Fruit fly (Drosophila melanogaster) whole organism, embryonic: ENCODE results near the gene MTF-1.

Experiments
- Atf6 ChIP-seq: fragments of 200-800 bp; sonication (Bioruptor generic); IDR thresholded peaks from 2 replicates; pipeline ENCODE4 v1.3.6; 2022; ENCODE audit warnings: missing biosample characterization, missing genetic modification characterization
- B-H2 ChIP-seq: fragments of 200-800 bp; sonication (Bioruptor generic); optimal IDR thresholded peaks from 2 replicates; lab custom pipeline; 2018; ENCODE audit warnings: missing biosample characterization, mild to moderate bottlenecking, missing genetic modification characterization
- BEAF-32 ChIP-seq: fragments of 200-800 bp; sonication (Bioruptor generic); optimal IDR thresholded peaks from 3 replicates; lab custom pipeline; 2017; ENCODE audit warnings: missing biosample characterization, missing genetic modification characterization, mild to moderate bottlenecking, moderate library complexity, missing genetic modification reagents
- Bteb2 ChIP-seq: fragments of 200-800 bp; sonication (Bioruptor generic); optimal IDR thresholded peaks from 2 replicates; lab custom pipeline; 2016; ENCODE audit warnings: missing biosample characterization, missing genetic modification characterization
- CG10274 ChIP-seq: fragments of 200-800 bp; sonication (Bioruptor generic); optimal IDR thresholded peaks from 3 replicates; lab custom pipeline; 2017; ENCODE audit warnings: missing biosample characterization, mild to moderate bottlenecking, missing genetic modification characterization
- CG11247 ChIP-seq: fragments of 200-800 bp; sonication (Bioruptor generic); IDR thresholded peaks from 2 replicates; pipeline ENCODE4 v1.3.6; 2022; ENCODE audit warnings: missing biosample characterization, missing genetic modification characterization
- CG12769 ChIP-seq: fragments of 200-800 bp; sonication (Bioruptor generic); optimal IDR thresholded peaks from 2 replicates; lab custom pipeline; 2019; ENCODE audit warnings: missing biosample characterization, mild to moderate bottlenecking, missing genetic modification characterization, moderate library complexity
- CG2712 ChIP-seq: fragments of 200-800 bp; optimal IDR thresholded peaks from 3 replicates; lab custom pipeline; 2019; ENCODE audit warnings: missing biosample characterization, mild to moderate bottlenecking, missing genetic modification characterization, moderate library complexity
- CG2889 ChIP-seq: fragments of 200-800 bp; sonication (Bioruptor generic); IDR thresholded peaks from 3 replicates; pipeline ENCODE4 v1.3.6; 2022; ENCODE audit warnings: missing biosample characterization, missing genetic modification characterization
- CG34422 ChIP-seq: fragments of 200-800 bp; sonication (Bioruptor generic); IDR thresholded peaks from 3 replicates; pipeline ENCODE4 v1.3.6; 2022; ENCODE audit warnings: missing biosample characterization, missing genetic modification characterization
- CG4360 ChIP-seq: fragments of 200-800 bp; sonication (Bioruptor generic); IDR thresholded peaks from 2 replicates; pipeline ENCODE4 v1.3.6; 2022; ENCODE audit warnings: missing biosample characterization, missing genetic modification characterization
- CG43689 ChIP-seq: fragments of 200-800 bp; sonication (Bioruptor generic); IDR thresholded peaks from 2 replicates; pipeline ENCODE4 v1.3.6; 2022; ENCODE audit warnings: missing biosample characterization, missing genetic modification characterization
- CG6791 ChIP-seq: fragments of 200-800 bp; sonication (Bioruptor generic); IDR thresholded peaks from 3 replicates; pipeline ENCODE4 v1.3.6; 2022; ENCODE audit warnings: missing biosample characterization, missing genetic modification characterization; ENCODE audit not compliant: partially characterized antibody
- CG8089 ChIP-seq: fragments of 200-800 bp; sonication (Bioruptor generic); optimal IDR thresholded peaks from 3 replicates; lab custom pipeline; 2016; ENCODE audit warnings: missing biosample characterization, missing genetic modification characterization
- CG8281 ChIP-seq: fragments of 200-800 bp; sonication (Bioruptor generic); optimal IDR thresholded peaks from 2 replicates; lab custom pipeline; 2018; ENCODE audit warnings: missing biosample characterization, mild to moderate bottlenecking, missing genetic modification characterization, moderate library complexity
- CG8290 ChIP-seq, 3 experiments: fragments of 200-800 bp; sonication (Bioruptor generic); optimal IDR thresholded peaks; 2 replicates each; lab custom pipeline; 2016 to 2019; ENCODE audit warnings: missing biosample characterization in 3 of 3, missing genetic modification characterization in 3 of 3, mild to moderate bottlenecking in 2 of 3, moderate library complexity in 1 of 3
- CG8388 ChIP-seq: fragments of 200-800 bp; sonication (Bioruptor generic); optimal IDR thresholded peaks from 2 replicates; lab custom pipeline; 2019; ENCODE audit warnings: missing biosample characterization, mild to moderate bottlenecking, missing genetic modification characterization, moderate library complexity
- Dll ChIP-seq: fragments of 200-800 bp; sonication (Bioruptor generic); IDR thresholded peaks from 4 replicates; pipeline ENCODE4 v1.3.6; 2022; ENCODE audit warnings: missing biosample characterization, missing genetic modification characterization; ENCODE audit not compliant: partially characterized antibody
- Dref ChIP-seq: fragments of 200-800 bp; sonication (Bioruptor generic); IDR thresholded peaks from 2 replicates; pipeline ENCODE4 v1.3.6; 2022; ENCODE audit warnings: missing biosample characterization, missing genetic modification characterization
- Fer3 ChIP-seq: fragments of 200-800 bp; sonication (Bioruptor generic); optimal IDR thresholded peaks from 2 replicates; lab custom pipeline; 2018; ENCODE audit warnings: missing biosample characterization, mild to moderate bottlenecking, missing genetic modification characterization, moderate library complexity
- HLH4C ChIP-seq: fragments of 200-800 bp; sonication (Bioruptor generic); IDR thresholded peaks from 3 replicates; pipeline ENCODE4 v1.3.6; 2022; ENCODE audit warnings: missing biosample characterization, missing genetic modification characterization; ENCODE audit not compliant: partially characterized antibody
- MESR4 ChIP-seq: fragments of 200-800 bp; sonication (Bioruptor generic); optimal IDR thresholded peaks from 2 replicates; lab custom pipeline; 2018; ENCODE audit warnings: missing biosample characterization, mild to moderate bottlenecking, missing genetic modification characterization, moderate library complexity
- Med ChIP-seq: fragments of 200-800 bp; sonication (Bioruptor generic); peaks from one replicate; lab custom pipeline; 2016; ENCODE audit warnings: missing biosample characterization, missing genetic modification characterization, mild to moderate bottlenecking, inconsistent platforms, moderate library complexity
- Neu2 ChIP-seq: fragments of 200-800 bp; sonication (Bioruptor generic); optimal IDR thresholded peaks from 3 replicates; lab custom pipeline; 2016; ENCODE audit warnings: missing biosample characterization, missing genetic modification characterization, borderline replicate concordance
- Oli ChIP-seq: fragments of 200-800 bp; sonication (Bioruptor generic); optimal IDR thresholded peaks from 2 replicates; lab custom pipeline; 2018; ENCODE audit warnings: missing biosample characterization, mild to moderate bottlenecking, missing genetic modification characterization, moderate library complexity
- PHDP ChIP-seq: fragments of 200-800 bp; sonication (Bioruptor generic); optimal IDR thresholded peaks from 3 replicates; lab custom pipeline; 2018; ENCODE audit warnings: missing biosample characterization, mild to moderate bottlenecking, missing genetic modification characterization, moderate library complexity
- Pdp1 ChIP-seq, 2 experiments: fragments of 200-800 bp; sonication (Bioruptor generic); optimal IDR thresholded peaks; 3 replicates each; lab custom pipeline; 2016; ENCODE audit warnings: missing biosample characterization in 2 of 2, missing genetic modification characterization in 2 of 2, mild to moderate bottlenecking in 1 of 2, moderate library complexity in 1 of 2
- TFAM ChIP-seq: fragments of 200-800 bp; sonication (Bioruptor generic); optimal IDR thresholded peaks from 2 replicates; lab custom pipeline; 2017; ENCODE audit warnings: missing biosample characterization, missing genetic modification characterization, inconsistent platforms
- Xbp1 ChIP-seq: fragments of 200-800 bp; sonication (Bioruptor generic); optimal IDR thresholded peaks from 3 replicates; lab custom pipeline; 2016; ENCODE audit warnings: missing biosample characterization, mild to moderate bottlenecking, missing genetic modification characterization
- abd-A ChIP-seq: fragments of 200-800 bp; sonication (Bioruptor generic); optimal IDR thresholded peaks from 3 replicates; lab custom pipeline; 2019; ENCODE audit warnings: missing biosample characterization, mild to moderate bottlenecking, missing genetic modification characterization, moderate library complexity
- br ChIP-seq: fragments of >200 bp; optimal IDR thresholded peaks from 2 replicates; lab custom pipeline; 2017
- dysf ChIP-seq: fragments of 200-800 bp; sonication (Bioruptor generic); IDR thresholded peaks from 3 replicates; pipeline ENCODE4 v1.3.6; 2022; ENCODE audit warnings: missing biosample characterization, missing genetic modification characterization
- exex ChIP-seq: fragments of 200-800 bp; sonication (Bioruptor generic); optimal IDR thresholded peaks from 4 replicates; lab custom pipeline; 2018; ENCODE audit warnings: missing biosample characterization, mild to moderate bottlenecking, missing genetic modification characterization, moderate library complexity
- fd64A ChIP-seq: fragments of 200-800 bp; sonication (Bioruptor generic); optimal IDR thresholded peaks from 3 replicates; lab custom pipeline; 2018; ENCODE audit warnings: missing biosample characterization, mild to moderate bottlenecking, missing genetic modification characterization
- grn ChIP-seq: fragments of 200-800 bp; sonication (Bioruptor generic); optimal IDR thresholded peaks from 3 replicates; lab custom pipeline; 2017; ENCODE audit warnings: missing biosample characterization, missing genetic modification characterization
- gro ChIP-seq: fragments of 200-800 bp; sonication (Bioruptor generic); optimal IDR thresholded peaks from 2 replicates; lab custom pipeline; 2016; ENCODE audit warnings: missing biosample characterization, missing genetic modification characterization
- hb ChIP-seq: fragments of 200-800 bp; sonication (Bioruptor generic); IDR thresholded peaks from 3 replicates; pipeline ENCODE4 v1.3.6; 2022; ENCODE audit warnings: missing biosample characterization, missing genetic modification characterization; ENCODE audit not compliant: partially characterized antibody
- hth ChIP-seq: fragments of >200 bp; optimal IDR thresholded peaks from 2 replicates; lab custom pipeline; 2017; ENCODE audit warnings: inconsistent platforms
- mirr ChIP-seq: fragments of 200-800 bp; sonication (Bioruptor generic); optimal IDR thresholded peaks from 3 replicates; lab custom pipeline; 2018; ENCODE audit warnings: missing biosample characterization, mild to moderate bottlenecking, missing genetic modification characterization
- prd ChIP-seq, 3 experiments: fragments of >200 bp in 2 of 3; fragments of 200-800 bp in 1 of 3; sonication (Bioruptor generic) in 1 of 3; optimal IDR thresholded peaks in 2 of 3; IDR thresholded peaks in 1 of 3; 2 replicates in 2 of 3; 3 replicates in 1 of 3; pipeline versions ENCODE4 v1.3.6 to Lab custom; 2017 to 2022; ENCODE audit warnings: missing biosample characterization in 1 of 3, missing genetic modification characterization in 1 of 3
- pzg ChIP-seq: fragments of 200-800 bp; sonication (Bioruptor generic); optimal IDR thresholded peaks from 3 replicates; lab custom pipeline; 2018; ENCODE audit warnings: missing biosample characterization, mild to moderate bottlenecking, missing genetic modification characterization, moderate library complexity
- run ChIP-seq: fragments of 200-800 bp; sonication (Bioruptor generic); optimal IDR thresholded peaks from 3 replicates; lab custom pipeline; 2018; ENCODE audit warnings: missing biosample characterization, mild to moderate bottlenecking, missing genetic modification characterization
- sna ChIP-seq: fragments of 200-800 bp; sonication (Bioruptor generic); IDR thresholded peaks from 2 replicates; pipeline ENCODE4 v1.3.6; 2022; ENCODE audit warnings: missing biosample characterization, missing genetic modification characterization; ENCODE audit not compliant: partially characterized antibody
- sug ChIP-seq: fragments of 200-800 bp; optimal IDR thresholded peaks from 2 replicates; lab custom pipeline; 2019; ENCODE audit warnings: missing biosample characterization, mild to moderate bottlenecking, missing genetic modification characterization, moderate library complexity
- tio ChIP-seq: fragments of 200-800 bp; sonication (Bioruptor generic); optimal IDR thresholded peaks from 2 replicates; lab custom pipeline; 2017; ENCODE audit warnings: missing biosample characterization, missing genetic modification characterization, inconsistent platforms
- wor ChIP-seq: fragments of 200-800 bp; sonication (Bioruptor generic); IDR thresholded peaks from 2 replicates; pipeline ENCODE4 v1.3.6; 2022; ENCODE audit warnings: missing biosample characterization, missing genetic modification characterization
- z ChIP-seq: fragments of 200-800 bp; sonication (Bioruptor generic); IDR thresholded peaks from 3 replicates; pipeline ENCODE4 v1.3.6; 2022; ENCODE audit warnings: missing biosample characterization, missing genetic modification characterization
- zf30C ChIP-seq: fragments of 200-800 bp; sonication (Bioruptor generic); optimal IDR thresholded peaks from 3 replicates; lab custom pipeline; 2018; ENCODE audit warnings: missing biosample characterization, mild to moderate bottlenecking, missing genetic modification characterization

The MTF-1 gene

dm6 chr3L:9423757-9424527, 6.2 kb upstream of the MTF-1 start (continued):
- peak; percentile 37 for TF ChIP-seq mirr (GFP tag; lab: Kevin White, UChicago)
- no peak for TF ChIP-seq wor (GFP tag; lab: Robert Waterston, UW)
- TF ChIP-seq exex: peak; percentile 61
- no peak for TF ChIP-seq Dll
- no peak for TF ChIP-seq PHDP
- no peak for TF ChIP-seq fd64A (GFP tag; lab: Kevin White, UChicago)
- TF ChIP-seq CG4360 (GFP tag; lab: Robert Waterston, UW): no peak
- TF ChIP-seq CG11247: no peak
- no peak for TF ChIP-seq CG6791 (GFP tag; lab: Robert Waterston, UW)
- TF ChIP-seq CG10274 (GFP tag; lab: Kevin White, UChicago): no peak
- TF ChIP-seq Med: peak; percentile 69
- TF ChIP-seq TFAM: no peak
- TF ChIP-seq zf30C (GFP tag; lab: Kevin White, UChicago): peak; percentile 38
- no peak for TF ChIP-seq CG8388 (GFP tag; lab: Kevin White, UChicago)
- TF ChIP-seq sug (tag; lab: Kevin White, UChicago): peak; percentile 79
- TF ChIP-seq run (tag; lab: Kevin White, UChicago): no peak
- peak; percentile 4 for TF ChIP-seq pzg (GFP tag; lab: Kevin White, UChicago)
- TF ChIP-seq HLH4C (GFP tag; lab: Robert Waterston, UW): no peak
- TF ChIP-seq Dref: no peak
- no peak for TF ChIP-seq tio (GFP tag; lab: Kevin White, UChicago)
- TF ChIP-seq CG8281 (tag; lab: Kevin White, UChicago): no peak
- no peak for TF ChIP-seq hth (lab: Kevin White, UChicago)
- TF ChIP-seq gro (GFP tag; lab: Kevin White, UChicago): no peak
- TF ChIP-seq br (lab: Kevin White, UChicago): no peak
- no peak for TF ChIP-seq hb (GFP tag; lab: Robert Waterston, UW)
- TF ChIP-seq dysf (GFP tag; lab: Robert Waterston, UW): no peak
- TF ChIP-seq Neu2 (GFP tag; lab: Kevin White, UChicago): no peak
- TF ChIP-seq MESR4 (GFP tag; lab: Kevin White, UChicago): peak; percentile 38
- no peak for TF ChIP-seq Xbp1
- TF ChIP-seq abd-A (tag; lab: Kevin White, UChicago): peak; percentile 4
- no peak for TF ChIP-seq Fer3 (tag; lab: Kevin White, UChicago)
- TF ChIP-seq sna (GFP tag; lab: Robert Waterston, UW): peak; percentile 12; the same call in 1 of the 2 replicates
- TF ChIP-seq CG43689 (GFP tag; lab: Robert Waterston, UW): no peak
- TF ChIP-seq B-H2 (GFP tag; lab: Kevin White, UChicago): no peak
- TF ChIP-seq CG2889 (GFP tag; lab: Robert Waterston, UW): no peak
- no peak for TF ChIP-seq CG8290 (GFP tag; optimal IDR thresholded peaks at IDR 0.05; lab: Kevin White, UChicago)
- peak in 1 of 2 experiments; percentile 26 for TF ChIP-seq CG8290 (tag; optimal IDR thresholded peaks at IDR 0.05; lab: Kevin White, UChicago)
- peak; percentile 7 for TF ChIP-seq CG12769 (tag; lab: Kevin White, UChicago)
- TF ChIP-seq BEAF-32 (GFP tag; lab: Kevin White, UChicago): peak; percentile 8
- peak; percentile 85 for TF ChIP-seq grn (GFP tag; lab: Kevin White, UChicago)
- no peak for TF ChIP-seq Atf6
- no peak for TF ChIP-seq prd (optimal IDR thresholded peaks at IDR 0.05; lab: Kevin White, UChicago)
- TF ChIP-seq prd (GFP tag; IDR thresholded peaks at IDR 0.05; lab: Robert Waterston, UW): 0 out of 3 replicates have a peak, but pooled peaks have one; percentile 19
- no peak for TF ChIP-seq Oli (tag; lab: Kevin White, UChicago)
- no peak for TF ChIP-seq Bteb2 (GFP tag; lab: Kevin White, UChicago)
- TF ChIP-seq Pdp1 (GFP tag; optimal IDR thresholded peaks at IDR 0.05; lab: Kevin White, UChicago): peak in 1 of 2 experiments; percentile 99
- 0 out of 3 replicates have a peak, but pooled peaks have one; percentile 39 for TF ChIP-seq z (GFP tag; lab: Robert Waterston, UW)
- TF ChIP-seq CG8089 (GFP tag; lab: Kevin White, UChicago): no peak
- no peak for TF ChIP-seq CG34422 (GFP tag; lab: Robert Waterston, UW)
- no peak for TF ChIP-seq CG2712 (tag; lab: Kevin White, UChicago)
